Worm (Caenorhabditis elegans): ENCODE data around the gene lido-8.

ce11 chrII:2966350-2966749, 30.5 kb upstream of the lido-8 start:
- TF ChIP-seq med-1 (GFP tag; optimal IDR thresholded peaks at IDR 0.05; ENCODE audit: insufficient read depth) (no peak), ztf-23 (GFP tag; IDR thresholded peaks at IDR 0.05) (peak; percentile 64), cog-1 (tag; optimal IDR thresholded peaks at IDR 0.05) (no peak), ztf-29 (GFP tag; IDR thresholded peaks at IDR 0.05) (no peak), tab-1 (GFP tag; IDR thresholded peaks at IDR 0.05) (no peak), flt-1 (GFP tag; IDR thresholded peaks at IDR 0.05) (no peak), T22C8.4 (GFP tag; IDR thresholded peaks at IDR 0.05) (no peak), klf-2 (GFP tag; conservative IDR thresholded peaks at IDR 0.05) (no peak)

Data from whole organism, midembryonic.